Fruit fly (Drosophila melanogaster) Kc167 (cell line): Measurements from ENCODE around the gene mex1.

Source experiments
- Myc ChIP-seq: fragments of >200 bp; optimal IDR thresholded peaks from 2 replicates; lab custom pipeline; 2017; ENCODE audit warnings: missing external identifiers
- Sin3A ChIP-seq: fragments of >200 bp; optimal IDR thresholded peaks from 2 replicates; lab custom pipeline; 2018; ENCODE audit warnings: missing external identifiers
- h ChIP-seq: fragments of >200 bp; optimal IDR thresholded peaks from 3 replicates; lab custom pipeline; 2018; ENCODE audit warnings: missing external identifiers
- insv ChIP-seq: fragments of >200 bp; optimal IDR thresholded peaks from 3 replicates; lab custom pipeline; 2018; ENCODE audit warnings: missing external identifiers
- psq ChIP-seq: fragments of >200 bp; optimal IDR thresholded peaks from 2 replicates; lab custom pipeline; 2017; ENCODE audit warnings: missing external identifiers
- ttk ChIP-seq: sonication (Bioruptor generic); optimal IDR thresholded peaks from 2 replicates; lab custom pipeline; 2017; ENCODE audit warnings: missing external identifiers

- no peak for TF ChIP-seq Sin3A (lab: Kevin White, UChicago)
- TF ChIP-seq insv (lab: Kevin White, UChicago): no peak
- TF ChIP-seq h: no peak
- no peak for TF ChIP-seq ttk (lab: Kevin White, UChicago)
- no peak for TF ChIP-seq psq (lab: Kevin White, UChicago)
- no peak for TF ChIP-seq Myc (lab: Kevin White, UChicago)
Measured at dm6 chr3L:15519492-15519891, at the start of gene mex1.
